Worm (Caenorhabditis elegans): ENCODE results near the gene tag-77.

- no peak for TF ChIP-seq unc-39 (tag; optimal IDR thresholded peaks at IDR 0.05)
- no peak for TF ChIP-seq elt-1 (tag; optimal IDR thresholded peaks at IDR 0.05)
- TF ChIP-seq elt-3 (tag; optimal IDR thresholded peaks at IDR 0.05), result no peak
- TF ChIP-seq lsy-2 (tag; optimal IDR thresholded peaks at IDR 0.05), result no peak
- TF ChIP-seq mdl-1 (tag; optimal IDR thresholded peaks at IDR 0.05), result no peak
Measured at ce11 chrIV:8526579-8526978, 16.2 kb upstream of the tag-77 start.

Data from whole organism, L2 larva.